Worm (Caenorhabditis elegans) whole organism, L4 larva: ENCODE data around the gene acy-4.
A peak's percentile ranks its signal among the peaks of the same experiment; 100 is the strongest.
"Not testable (repeated sequence)": the region's sequence is repeated elsewhere in the genome, so short reads cannot be mapped to it uniquely, and the experiment has no call there.

ENCODE experiments used
- Y75B8A.6 ChIP-seq: fragments of 200-800 bp; sonication (Bioruptor generic); IDR thresholded peaks from 2 replicates; pipeline ENCODE4 v1.3.6; 2022; ENCODE audit warnings: missing genetic modification reagents, missing genetic modification characterization, missing compliant biosample characterization
- aly-2 ChIP-seq: sonication (generic microtip); optimal IDR thresholded peaks from 2 replicates; lab custom pipeline; 2018; ENCODE audit warnings: missing biosample characterization, missing genetic modification characterization
- attf-4 ChIP-seq: sonication (generic microtip); optimal IDR thresholded peaks from 3 replicates; lab custom pipeline; 2017; ENCODE audit warnings: missing biosample characterization, missing genetic modification characterization
- ceh-44 ChIP-seq: fragments of 200-800 bp; sonication (Bioruptor generic); IDR thresholded peaks from 2 replicates; pipeline ENCODE4 v1.3.6; 2022; ENCODE audit warnings: missing genetic modification reagents, missing genetic modification characterization, missing compliant biosample characterization
- ceh-62 ChIP-seq: sonication (generic microtip); optimal IDR thresholded peaks from 2 replicates; lab custom pipeline; 2017; ENCODE audit warnings: missing biosample characterization, missing genetic modification characterization
- ceh-82 ChIP-seq: sonication (generic microtip); optimal IDR thresholded peaks from 2 replicates; lab custom pipeline; 2017; ENCODE audit warnings: missing biosample characterization, missing genetic modification characterization
- cey-2 ChIP-seq: sonication (generic microtip); optimal IDR thresholded peaks from 3 replicates; lab custom pipeline; 2017; ENCODE audit warnings: missing genetic modification characterization, mild to moderate bottlenecking, missing compliant biosample characterization, antibody characterized with exemption, borderline replicate concordance; ENCODE audit not compliant: insufficient read depth
- daf-16 ChIP-seq, 3 experiments: sonication (generic microtip); optimal IDR thresholded peaks; 2 replicates each; lab custom pipeline; 2016 to 2017; ENCODE audit warnings: missing genetic modification characterization in 3 of 3, missing genetic modification reagents in 3 of 3, mild to moderate bottlenecking in 2 of 3, missing compliant biosample characterization in 2 of 3, missing biosample characterization in 1 of 3, moderate library complexity in 1 of 3
- dmd-6 ChIP-seq: fragments of 200-800 bp; sonication (Bioruptor generic); IDR thresholded peaks from 2 replicates; pipeline ENCODE4 v1.3.6; 2022; ENCODE audit warnings: missing genetic modification reagents, missing genetic modification characterization, missing compliant biosample characterization
- dmd-9 ChIP-seq: fragments of 200-800 bp; sonication (Bioruptor generic); IDR thresholded peaks from 2 replicates; pipeline ENCODE4 v1.3.6; 2022; ENCODE audit warnings: missing genetic modification reagents, missing genetic modification characterization, missing compliant biosample characterization
- fos-1 ChIP-seq: fragments of 150-350 bp; optimal IDR thresholded peaks from 2 replicates; lab custom pipeline; 2014; ENCODE audit warnings: missing biosample characterization, missing genetic modification characterization
- hif-1 ChIP-seq, 2 experiments: sonication (generic microtip); optimal IDR thresholded peaks; 2 replicates each; lab custom pipeline; 2016 to 2017; ENCODE audit warnings: missing compliant biosample characterization in 2 of 2, missing genetic modification characterization in 2 of 2, missing genetic modification reagents in 2 of 2, missing genotype in 2 of 2, mild to moderate bottlenecking in 1 of 2
- hlh-11 ChIP-seq: fragments of 200-800 bp; sonication (Bioruptor generic); optimal IDR thresholded peaks from 2 replicates; lab custom pipeline; 2018; ENCODE audit warnings: mild to moderate bottlenecking, missing genetic modification characterization, missing compliant biosample characterization
- lin-15B ChIP-seq: fragments of 150-350 bp; sonication (generic microtip); optimal IDR thresholded peaks from 3 replicates; lab custom pipeline; 2014; ENCODE audit warnings: missing biosample characterization, missing genetic modification characterization
- lin-38 ChIP-seq: fragments of 200-800 bp; sonication (Bioruptor generic); IDR thresholded peaks from 2 replicates; pipeline ENCODE4 v1.3.6; 2022; ENCODE audit warnings: missing genetic modification reagents, missing genetic modification characterization, missing compliant biosample characterization
- lsy-2 ChIP-seq, 2 experiments: fragments of 150-350 bp in 1 of 2; sonication (generic microtip) in 1 of 2; optimal IDR thresholded peaks; 2 replicates each; lab custom pipeline; 2014 to 2017; ENCODE audit warnings: missing biosample characterization in 2 of 2, missing genetic modification characterization in 2 of 2
- mdl-1 ChIP-seq, 2 experiments: fragments of 150-350 bp in 1 of 2; sonication (generic microtip) in 1 of 2; optimal IDR thresholded peaks; 2 replicates each; lab custom pipeline; 2014 to 2017; ENCODE audit warnings: missing biosample characterization in 2 of 2, missing genetic modification characterization in 2 of 2
- mdt-29 ChIP-seq: fragments of 200-800 bp; sonication (Bioruptor generic); IDR thresholded peaks from 2 replicates; pipeline ENCODE4 v1.3.6; 2022; ENCODE audit warnings: missing genetic modification reagents, missing genetic modification characterization, missing compliant biosample characterization
- mxl-3 ChIP-seq: fragments of 200-800 bp; sonication (Bioruptor generic); optimal IDR thresholded peaks from 2 replicates; lab custom pipeline; 2018; ENCODE audit warnings: mild to moderate bottlenecking, missing genetic modification characterization, missing compliant biosample characterization
- nhr-10 ChIP-seq: fragments of 150-350 bp; optimal IDR thresholded peaks from 2 replicates; lab custom pipeline; 2014; ENCODE audit warnings: missing biosample characterization, missing genetic modification characterization
- nhr-111 ChIP-seq: fragments of 200-800 bp; sonication (Bioruptor generic); optimal IDR thresholded peaks from 2 replicates; lab custom pipeline; 2018; ENCODE audit warnings: mild to moderate bottlenecking, missing genetic modification characterization, missing compliant biosample characterization
- nhr-237 ChIP-seq: sonication (generic microtip); optimal IDR thresholded peaks from 2 replicates; lab custom pipeline; 2017; ENCODE audit warnings: missing biosample characterization, missing genetic modification characterization
- nhr-25 ChIP-seq: sonication (generic microtip); optimal IDR thresholded peaks from 2 replicates; lab custom pipeline; 2017; ENCODE audit warnings: missing genetic modification characterization, mild to moderate bottlenecking, missing compliant biosample characterization, antibody characterized with exemption, moderate library complexity, borderline replicate concordance; ENCODE audit not compliant: insufficient read depth
- nhr-28 ChIP-seq: fragments of 150-350 bp; optimal IDR thresholded peaks from 2 replicates; lab custom pipeline; 2014; ENCODE audit warnings: missing biosample characterization, missing genetic modification characterization
- nhr-42 ChIP-seq: fragments of 200-800 bp; sonication (Bioruptor generic); IDR thresholded peaks from 2 replicates; pipeline ENCODE4 v1.3.6; 2022; ENCODE audit warnings: missing genetic modification characterization, missing compliant biosample characterization
- nhr-6 ChIP-seq: fragments of 150-350 bp; optimal IDR thresholded peaks from 2 replicates; lab custom pipeline; 2014; ENCODE audit warnings: missing biosample characterization, missing genetic modification characterization
- pqm-1 ChIP-seq: sonication (generic microtip); optimal IDR thresholded peaks from 2 replicates; lab custom pipeline; 2017; ENCODE audit warnings: missing biosample characterization, missing genetic modification characterization
- set-16 ChIP-seq: fragments of 200-800 bp; sonication (Bioruptor generic); IDR thresholded peaks from 2 replicates; pipeline ENCODE4 v1.3.6; 2022; ENCODE audit warnings: missing genetic modification reagents, missing genetic modification characterization, missing compliant biosample characterization
- skn-1 ChIP-seq: fragments of 150-350 bp; optimal IDR thresholded peaks from 2 replicates; lab custom pipeline; 2014; ENCODE audit warnings: missing biosample characterization, missing genetic modification characterization
- spr-1 ChIP-seq: sonication (generic microtip); optimal IDR thresholded peaks from 2 replicates; lab custom pipeline; 2016; ENCODE audit warnings: mild to moderate bottlenecking, missing genetic modification characterization, missing compliant biosample characterization
- unc-62 ChIP-seq, 3 experiments: fragments of 150-350 bp in 1 of 3; sonication (generic microtip); optimal IDR thresholded peaks in 2 of 3; peaks in 1 of 3; 1 replicate in 1 of 3; 2 replicates in 2 of 3; lab custom pipeline; 2014 to 2017; ENCODE audit warnings: missing biosample characterization in 3 of 3, missing genetic modification characterization in 3 of 3, missing genetic modification reagents in 3 of 3, missing genotype in 1 of 3
- vab-7 ChIP-seq: fragments of 200-800 bp; sonication (Bioruptor generic); IDR thresholded peaks from 2 replicates; pipeline ENCODE4 v1.3.6; 2022; ENCODE audit warnings: missing genetic modification reagents, missing genetic modification characterization, missing compliant biosample characterization
- zag-1 ChIP-seq: fragments of 150-350 bp; optimal IDR thresholded peaks from 2 replicates; lab custom pipeline; 2014; ENCODE audit warnings: missing biosample characterization, missing genetic modification characterization
- zfp-2 ChIP-seq: sonication (generic microtip); optimal IDR thresholded peaks from 2 replicates; lab custom pipeline; 2016; ENCODE audit warnings: mild to moderate bottlenecking, missing genetic modification characterization, missing compliant biosample characterization
- zfp-3 ChIP-seq: fragments of 200-800 bp; sonication (Bioruptor generic); conservative IDR thresholded peaks from 2 replicates; pipeline ENCODE4 v1.3.6; 2022; ENCODE audit warnings: missing genetic modification reagents, missing genetic modification characterization, missing compliant biosample characterization
- zip-11 ChIP-seq: fragments of 200-800 bp; sonication (Bioruptor generic); IDR thresholded peaks from 2 replicates; pipeline ENCODE4 v1.3.6; 2022; ENCODE audit warnings: missing genetic modification characterization, missing compliant biosample characterization
- ztf-7 ChIP-seq: fragments of 150-350 bp; optimal IDR thresholded peaks from 2 replicates; lab custom pipeline; 2014; ENCODE audit warnings: missing biosample characterization, missing genetic modification characterization

acy-4 gene

ce11 chrV:5667337-5667736, 36.6 kb upstream of the acy-4 start (continued):
- TF ChIP-seq vab-7, result peak; percentile 75
- peak; percentile 87 for TF ChIP-seq nhr-111 (GFP tag; lab: Kevin White, UChicago)
- TF ChIP-seq skn-1 (tag; lab: Kevin White, UChicago), result no peak
- no peak for TF ChIP-seq mxl-3 (GFP tag; lab: Kevin White, UChicago)

DNA sequence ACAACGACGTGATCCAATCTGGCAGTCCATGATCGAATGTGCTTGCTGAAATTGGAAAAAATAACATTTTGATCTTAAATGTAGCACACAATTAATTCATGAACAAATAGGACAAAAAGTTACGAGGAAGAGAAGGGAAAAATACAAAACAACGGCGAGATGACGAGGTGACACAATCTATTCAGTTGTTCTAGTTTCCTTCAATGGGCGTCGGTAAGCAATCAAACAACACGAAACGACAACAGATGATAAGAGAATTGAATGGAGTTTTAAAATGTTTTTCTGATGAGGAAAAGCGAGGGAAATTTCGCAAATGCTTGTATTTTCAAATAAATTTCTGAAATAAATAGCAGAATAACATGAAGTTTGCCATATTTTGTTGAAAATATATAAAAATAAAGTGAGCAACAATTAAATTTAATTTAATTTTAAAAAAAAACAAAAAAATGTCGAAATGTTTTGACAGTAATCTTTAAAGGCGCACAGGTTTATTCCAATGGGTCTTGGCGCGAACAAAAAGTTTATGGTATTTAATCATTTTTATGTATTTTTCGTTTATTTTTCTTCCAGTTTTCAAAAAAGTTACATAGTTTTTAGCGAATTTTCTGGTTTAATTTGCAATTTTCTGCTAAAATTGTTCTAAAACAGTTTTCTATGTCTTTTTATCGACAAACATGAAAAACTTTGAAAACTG, 35.5 kb upstream of the acy-4 start, which contains the start of gene C14C11.7:
C14C11.7 (minus strand) TSS at position 51 of the 694 bp plus-strand sequence.
- no peak for TF ChIP-seq mdl-1 (tag; optimal IDR thresholded peaks at IDR 0.05; lab: Kevin White, UChicago)
- no peak for TF ChIP-seq daf-16 (GFP tag; optimal IDR thresholded peaks at IDR 0.05; lab: Kevin White, UChicago)
- TF ChIP-seq daf-16 (tag; optimal IDR thresholded peaks at IDR 0.05; lab: Kevin White, UChicago), result peak; percentile 86
- peak; percentile 41 for TF ChIP-seq nhr-28 (tag; lab: Kevin White, UChicago)

DNA sequence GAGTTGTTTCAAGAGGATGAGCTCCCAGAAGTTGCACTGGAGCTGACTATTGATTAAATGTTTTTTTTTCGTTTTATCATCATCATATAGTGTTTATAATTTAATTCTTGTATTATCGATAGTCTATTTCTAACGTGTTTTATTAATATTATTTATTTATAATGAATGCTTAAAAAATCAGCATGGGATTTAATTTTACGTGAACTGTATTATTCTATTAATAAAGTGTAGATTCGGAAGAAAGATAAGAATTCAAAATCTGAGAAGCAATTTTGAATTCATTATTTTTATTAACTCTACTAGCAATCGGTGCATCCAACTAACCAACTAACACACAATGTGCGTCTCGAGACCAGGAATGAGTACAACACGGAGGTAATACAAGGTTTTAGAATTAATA, 32.6 kb upstream of the acy-4 start, which contains the start of gene C14C11.1:
C14C11.1 (plus strand) TSS at position 301 of the 400 bp plus-strand sequence.
- TF ChIP-seq nhr-237 (tag; lab: Kevin White, UChicago); set-16 (GFP tag; lab: Robert Waterston, UW); nhr-25 (tag; lab: Kevin White, UChicago): not testable (repeated sequence)

ce11 chrV:5660604-5661209, 30.0 kb upstream of the acy-4 start, which contains the start of the genes mut-14 and C14C11.2:
TSS of gene mut-14 (minus strand) at chrV:5660704.
TSS of gene C14C11.2 (plus strand) at chrV:5661159.
- TF ChIP-seq ztf-7 (tag; lab: Kevin White, UChicago), result no peak

- TF ChIP-seq nhr-28 (tag; lab: Kevin White, UChicago), result peak; percentile 37
- no peak for TF ChIP-seq lin-38 (GFP tag; lab: Robert Waterston, UW)
- TF ChIP-seq set-16 (GFP tag; lab: Robert Waterston, UW), result no peak
- no peak for TF ChIP-seq mdt-29 (GFP tag; lab: Robert Waterston, UW)
- TF ChIP-seq Y75B8A.6 (GFP tag; lab: Robert Waterston, UW), result no peak
- no peak for TF ChIP-seq nhr-42 (GFP tag; lab: Robert Waterston, UW)
- TF ChIP-seq cey-2 (tag; lab: Kevin White, UChicago), result no peak
- TF ChIP-seq aly-2 (tag; lab: Kevin White, UChicago), result no peak
- no peak for TF ChIP-seq ceh-44
- no peak for TF ChIP-seq nhr-10 (tag; lab: Kevin White, UChicago)
- TF ChIP-seq ceh-82 (tag; lab: Kevin White, UChicago), result no peak
- no peak for TF ChIP-seq attf-4 (tag; lab: Kevin White, UChicago)
- TF ChIP-seq hif-1 (tag; optimal IDR thresholded peaks at IDR 0.05; lab: Kevin White, UChicago), result no peak
- TF ChIP-seq dmd-6 (GFP tag; lab: Robert Waterston, UW), result no peak
- no peak for TF ChIP-seq lin-15B (tag; lab: Kevin White, UChicago)
- no peak for TF ChIP-seq zip-11
- TF ChIP-seq dmd-9, result no peak
- no peak for TF ChIP-seq ceh-62 (tag; lab: Kevin White, UChicago)
- TF ChIP-seq daf-16 (GFP tag; optimal IDR thresholded peaks at IDR 0.05; lab: Kevin White, UChicago), result no peak
- peak; percentile 55 for TF ChIP-seq daf-16 (tag; optimal IDR thresholded peaks at IDR 0.05; lab: Kevin White, UChicago)
- no peak for TF ChIP-seq fos-1 (tag; lab: Kevin White, UChicago)
- no peak for TF ChIP-seq hlh-11 (tag; lab: Kevin White, UChicago)
- TF ChIP-seq nhr-6 (tag; lab: Kevin White, UChicago), result peak; percentile 27
- TF ChIP-seq nhr-237 (tag; lab: Kevin White, UChicago), result no peak
- no peak for TF ChIP-seq spr-1
- TF ChIP-seq lsy-2 (tag; optimal IDR thresholded peaks at IDR 0.05; lab: Kevin White, UChicago), result no peak
- TF ChIP-seq zfp-2 (tag; lab: Kevin White, UChicago), result no peak
- TF ChIP-seq zag-1 (tag; lab: Kevin White, UChicago), result no peak
- TF ChIP-seq mdl-1 (tag; optimal IDR thresholded peaks at IDR 0.05; lab: Kevin White, UChicago), result no peak
- peak; percentile 88 for TF ChIP-seq pqm-1
- no peak for TF ChIP-seq zfp-3 (GFP tag; lab: Robert Waterston, UW)
- TF ChIP-seq unc-62 (GFP tag; optimal IDR thresholded peaks at IDR 0.05 in 1 of 2; lab: Kevin White, UChicago), result peak in 1 of 2 experiments; percentile 33
- TF ChIP-seq unc-62 (tag; optimal IDR thresholded peaks at IDR 0.05; lab: Kevin White, UChicago), result no peak
These were observed 23.4 kb upstream of the acy-4 start, which contains the start of gene hex-2 for ce11 chrV:5653990-5654499. TSS of gene hex-2 (plus strand) at chrV:5654449.
